Worm (Caenorhabditis elegans) whole organism, young adult: ENCODE data around the gene evl-14.

Experiments
- F23B12.7 ChIP-seq: sonication (generic microtip); optimal IDR thresholded peaks from 2 replicates; lab custom pipeline; 2017; ENCODE audit warnings: missing genetic modification characterization, mild to moderate bottlenecking, missing compliant biosample characterization, antibody characterized with exemption, moderate library complexity; ENCODE audit not compliant: insufficient read depth
- ceh-27 ChIP-seq: fragments of 200-800 bp; sonication (Bioruptor generic); optimal IDR thresholded peaks from 2 replicates; lab custom pipeline; 2018; ENCODE audit warnings: mild to moderate bottlenecking, missing genetic modification characterization, moderate library complexity, missing compliant biosample characterization
- dpl-1 ChIP-seq: fragments of 150-350 bp; optimal IDR thresholded peaks from 2 replicates; lab custom pipeline; 2014; ENCODE audit warnings: missing biosample characterization, missing genetic modification reagents, missing genetic modification characterization
- ets-4 ChIP-seq: fragments of 200-800 bp; sonication (Bioruptor generic); optimal IDR thresholded peaks from 2 replicates; lab custom pipeline; 2018; ENCODE audit warnings: mild to moderate bottlenecking, missing genetic modification characterization, missing compliant biosample characterization
- lir-1 ChIP-seq: fragments of 200-800 bp; sonication (Bioruptor generic); conservative IDR thresholded peaks from 2 replicates; pipeline ENCODE4 v1.3.6; 2022; ENCODE audit warnings: missing genetic modification reagents, missing genetic modification characterization, missing compliant biosample characterization
- lsl-1 ChIP-seq: fragments of 200-800 bp; sonication (Bioruptor generic); optimal IDR thresholded peaks from 2 replicates; lab custom pipeline; 2018; ENCODE audit warnings: mild to moderate bottlenecking, missing genetic modification characterization, moderate library complexity, missing compliant biosample characterization
- nfya-1 ChIP-seq: sonication (generic microtip); optimal IDR thresholded peaks from 2 replicates; lab custom pipeline; 2017; ENCODE audit warnings: antibody characterized with exemption, missing compliant biosample characterization, missing genetic modification characterization, borderline replicate concordance; ENCODE audit not compliant: insufficient read depth
- snpc-4 ChIP-seq, 5 experiments: fragments of 150-350 bp in 1 of 5; sonication (generic microtip) in 4 of 5; optimal IDR thresholded peaks; 2 replicates each; lab custom pipeline; 2014 to 2018; ENCODE audit warnings: missing genetic modification characterization in 5 of 5, missing biosample characterization in 3 of 5, antibody characterized with exemption in 2 of 5, mild to moderate bottlenecking in 2 of 5, missing compliant biosample characterization in 2 of 5, missing genotype in 2 of 5, moderate library complexity in 2 of 5, missing genetic modification reagents in 1 of 5
- unc-62 ChIP-seq: fragments of 150-350 bp; optimal IDR thresholded peaks from 2 replicates; lab custom pipeline; 2014; ENCODE audit warnings: missing biosample characterization, missing genetic modification reagents, missing genetic modification characterization

ce11 chrIII:4275704-4276103 lies 37.2 kb downstream of the evl-14 start:
- no peak for TF ChIP-seq ets-4
- no peak for TF ChIP-seq dpl-1 (GFP tag; lab: Kevin White, UChicago)
- TF ChIP-seq ceh-27 = no peak
- TF ChIP-seq nfya-1 (tag; lab: Kevin White, UChicago) = no peak
- no peak for TF ChIP-seq F23B12.7
- no peak for TF ChIP-seq lsl-1 (GFP tag; lab: Kevin White, UChicago)
- no peak for TF ChIP-seq snpc-4 (GFP tag; optimal IDR thresholded peaks at IDR 0.05; lab: Kevin White, UChicago)
- TF ChIP-seq snpc-4 (tag; optimal IDR thresholded peaks at IDR 0.05; lab: Kevin White, UChicago) = no peak
- TF ChIP-seq lir-1 (GFP tag; lab: Robert Waterston, UW) = no peak
- TF ChIP-seq unc-62 (GFP tag; lab: Kevin White, UChicago) = no peak
